Worm (Caenorhabditis elegans) whole organism, L4/young adult: ENCODE data around the gene srx-28.

Experiments used
- W03F9.2 ChIP-seq: fragments of 150-350 bp; optimal IDR thresholded peaks from 2 replicates; lab custom pipeline; 2014; ENCODE audit warnings: missing biosample characterization, missing genetic modification characterization
- dao-5 ChIP-seq: sonication (generic microtip); optimal IDR thresholded peaks from 2 replicates; lab custom pipeline; 2016; ENCODE audit warnings: missing genotype, missing genetic modification characterization, moderate library complexity, missing compliant biosample characterization
- him-1 ChIP-seq: sonication (generic microtip); optimal IDR thresholded peaks from 2 replicates; lab custom pipeline; 2016; ENCODE audit warnings: missing genotype, missing genetic modification reagents, missing genetic modification characterization, missing compliant biosample characterization

srx-28 gene

ce11 chrV:2757226-2757893 is at the start of gene srx-28:
TSS of gene srx-28 (minus strand) at chrV:2757276.
- TF ChIP-seq W03F9.2 (tag; lab: Kevin White, UChicago) = no peak
- TF ChIP-seq him-1 (tag; lab: Kevin White, UChicago) = no peak
- no peak for TF ChIP-seq dao-5

- TF ChIP-seq him-1 (tag; lab: Kevin White, UChicago) (no peak), W03F9.2 (tag; lab: Kevin White, UChicago) (no peak), dao-5 (no peak)
Observed at ce11 chrV:2803258-2803657, 46.2 kb upstream of the srx-28 start.

ce11 chrV:2801955-2802354 is 44.9 kb upstream of the srx-28 start:
- no peak for TF ChIP-seq him-1 (tag; lab: Kevin White, UChicago)
- TF ChIP-seq dao-5 = no peak
- no peak for TF ChIP-seq W03F9.2 (tag; lab: Kevin White, UChicago)

- TF ChIP-seq W03F9.2 (tag; lab: Kevin White, UChicago) (no peak), him-1 (tag; lab: Kevin White, UChicago) (no peak), dao-5 (no peak)
Observed at ce11 chrV:2800676-2801075, 43.6 kb upstream of the srx-28 start.

ce11 chrV:2799172-2799869 is 42.2 kb upstream of the srx-28 start:
- TF ChIP-seq W03F9.2 (tag; lab: Kevin White, UChicago) = no peak
- no peak for TF ChIP-seq dao-5
- no peak for TF ChIP-seq him-1 (tag; lab: Kevin White, UChicago)

- TF ChIP-seq him-1 (tag; lab: Kevin White, UChicago) = no peak
Observed at ce11 chrV:2795998-2796397, 38.9 kb upstream of the srx-28 start, which contains the start of gene F54E2.2. TSS of gene F54E2.2 (plus strand) at chrV:2796298.

- no peak for TF ChIP-seq him-1 (tag; lab: Kevin White, UChicago)
- no peak for TF ChIP-seq dao-5
- no peak for TF ChIP-seq W03F9.2 (tag; lab: Kevin White, UChicago)
Observed at ce11 chrV:2792958-2793357, 35.9 kb upstream of the srx-28 start.

ce11 chrV:2780786-2781185 is 23.7 kb upstream of the srx-28 start, which contains the start of gene R05D8.11:
TSS of gene R05D8.11 (minus strand) at chrV:2780886.
- TF ChIP-seq dao-5 (no peak), W03F9.2 (tag; lab: Kevin White, UChicago) (no peak), him-1 (tag; lab: Kevin White, UChicago) (no peak)

- TF ChIP-seq him-1 (tag; lab: Kevin White, UChicago) (no peak), dao-5 (no peak), W03F9.2 (tag; lab: Kevin White, UChicago) (no peak)
Observed at ce11 chrV:2774042-2774441, 17.0 kb upstream of the srx-28 start, which contains the start of gene srj-18. TSS of gene srj-18 (plus strand) at chrV:2774342.

- no peak for TF ChIP-seq W03F9.2 (tag; lab: Kevin White, UChicago)
- TF ChIP-seq dao-5 = no peak
- no peak for TF ChIP-seq him-1 (tag; lab: Kevin White, UChicago)
Observed at ce11 chrV:2771560-2771959, 14.5 kb upstream of the srx-28 start, which contains the start of gene srh-56. TSS of gene srh-56 (plus strand) at chrV:2771860.

- no peak for TF ChIP-seq him-1 (tag; lab: Kevin White, UChicago)
Observed at ce11 chrV:2769754-2770153, 12.7 kb upstream of the srx-28 start, which contains the start of gene dhs-15. TSS of gene dhs-15 (minus strand) at chrV:2769854.

- TF ChIP-seq W03F9.2 (tag; lab: Kevin White, UChicago) (no peak), him-1 (tag; lab: Kevin White, UChicago) (no peak), dao-5 (no peak)
Observed at ce11 chrV:2767465-2767864, 10.4 kb upstream of the srx-28 start, which contains the start of gene R05D8.9. TSS of gene R05D8.9 (minus strand) at chrV:2767565.

ce11 chrV:2765052-2765451 is 8.0 kb upstream of the srx-28 start, which contains the start of gene dhs-14:
TSS of gene dhs-14 (minus strand) at chrV:2765200.
- TF ChIP-seq dao-5 = no peak
- TF ChIP-seq him-1 (tag; lab: Kevin White, UChicago) = no peak
- TF ChIP-seq W03F9.2 (tag; lab: Kevin White, UChicago) = no peak

ce11 chrV:2763105-2763504 is 6.0 kb upstream of the srx-28 start, which contains the start of gene R05D8.7:
TSS of gene R05D8.7 (minus strand) at chrV:2763208.
- TF ChIP-seq him-1 (tag; lab: Kevin White, UChicago) (no peak), dao-5 (no peak), W03F9.2 (tag; lab: Kevin White, UChicago) (no peak)
